Worm (Caenorhabditis elegans) whole organism, L2 larva: ENCODE measurements around the gene H14N18.4.

Experiments
- C34F6.9 ChIP-seq: fragments of 150-350 bp; optimal IDR thresholded peaks from 2 replicates; lab custom pipeline; 2014; ENCODE audit warnings: missing biosample characterization, missing genetic modification characterization
- F13H6.1 ChIP-seq: sonication (generic microtip); optimal IDR thresholded peaks from 2 replicates; lab custom pipeline; 2016; ENCODE audit warnings: missing genetic modification characterization, missing compliant biosample characterization
- R02D3.7 ChIP-seq: fragments of 150-350 bp; optimal IDR thresholded peaks from 2 replicates; lab custom pipeline; 2014; ENCODE audit warnings: missing biosample characterization, missing genetic modification characterization
- Y55F3AM.14 ChIP-seq: fragments of 200-800 bp; sonication (Bioruptor generic); optimal IDR thresholded peaks from 2 replicates; lab custom pipeline; 2018; ENCODE audit warnings: mild to moderate bottlenecking, missing genetic modification characterization, missing compliant biosample characterization
- ZK546.5 ChIP-seq: sonication (generic microtip); optimal IDR thresholded peaks from 2 replicates; lab custom pipeline; 2017; ENCODE audit warnings: missing biosample characterization, missing genetic modification characterization
- alr-1 ChIP-seq: fragments of 150-350 bp; optimal IDR thresholded peaks from 2 replicates; lab custom pipeline; 2014; ENCODE audit warnings: missing biosample characterization, missing genetic modification characterization
- aly-2 ChIP-seq: fragments of 150-350 bp; optimal IDR thresholded peaks from 2 replicates; lab custom pipeline; 2014; ENCODE audit warnings: missing biosample characterization, missing genetic modification characterization
- ama-1 ChIP-seq: fragments of 150-350 bp; optimal IDR thresholded peaks from 2 replicates; lab custom pipeline; 2018; ENCODE audit warnings: inconsistent platforms
- blmp-1 ChIP-seq: sonication (generic microtip); optimal IDR thresholded peaks from 2 replicates; lab custom pipeline; 2017; ENCODE audit warnings: missing genetic modification characterization, mild to moderate bottlenecking, missing compliant biosample characterization, antibody characterized with exemption, moderate library complexity; ENCODE audit not compliant: insufficient read depth
- ceh-82 ChIP-seq: fragments of 150-350 bp; optimal IDR thresholded peaks from 2 replicates; lab custom pipeline; 2014; ENCODE audit warnings: missing biosample characterization, missing genetic modification characterization
- crh-2 ChIP-seq: sonication (generic microtip); optimal IDR thresholded peaks from 2 replicates; lab custom pipeline; 2017; ENCODE audit warnings: missing biosample characterization, missing genetic modification characterization
- dmd-4 ChIP-seq: sonication (generic microtip); optimal IDR thresholded peaks from 2 replicates; lab custom pipeline; 2017; ENCODE audit warnings: missing biosample characterization, missing genetic modification characterization
- egl-27 ChIP-seq: sonication (generic microtip); optimal IDR thresholded peaks from 3 replicates; lab custom pipeline; 2017; ENCODE audit warnings: missing biosample characterization, missing genetic modification reagents, missing genetic modification characterization
- elt-1 ChIP-seq: fragments of 150-350 bp; optimal IDR thresholded peaks from 2 replicates; lab custom pipeline; 2014; ENCODE audit warnings: missing biosample characterization, missing genetic modification characterization
- elt-3 ChIP-seq: sonication (generic microtip); optimal IDR thresholded peaks from 2 replicates; lab custom pipeline; 2017; ENCODE audit warnings: missing biosample characterization, missing genetic modification characterization
- fos-1 ChIP-seq: fragments of 150-350 bp; optimal IDR thresholded peaks from 2 replicates; lab custom pipeline; 2014; ENCODE audit warnings: missing biosample characterization, missing genetic modification characterization
- gmeb-1 ChIP-seq: fragments of 150-350 bp; optimal IDR thresholded peaks from 2 replicates; lab custom pipeline; 2014; ENCODE audit warnings: missing biosample characterization, missing genetic modification characterization
- lin-11 ChIP-seq: fragments of 150-350 bp; sonication (generic microtip); optimal IDR thresholded peaks from 2 replicates; lab custom pipeline; 2014; ENCODE audit warnings: missing biosample characterization, missing genetic modification characterization, inconsistent platforms, mixed read lengths
- lin-13 ChIP-seq: fragments of 150-350 bp; optimal IDR thresholded peaks from 2 replicates; lab custom pipeline; 2014; ENCODE audit warnings: missing biosample characterization, missing genetic modification reagents, missing genetic modification characterization
- lin-39 ChIP-seq: fragments of 150-350 bp; optimal IDR thresholded peaks from 2 replicates; lab custom pipeline; 2014; ENCODE audit warnings: missing biosample characterization, missing genetic modification reagents, missing genetic modification characterization
- lsy-2 ChIP-seq, 2 experiments: fragments of 150-350 bp in 1 of 2; sonication (generic microtip) in 1 of 2; optimal IDR thresholded peaks; 2 replicates each; lab custom pipeline; 2014 to 2017; ENCODE audit warnings: missing biosample characterization in 2 of 2, missing genetic modification characterization in 2 of 2
- mbf-1 ChIP-seq: sonication (generic microtip); optimal IDR thresholded peaks from 2 replicates; lab custom pipeline; 2017; ENCODE audit warnings: missing biosample characterization, missing genetic modification characterization
- mdl-1 ChIP-seq, 2 experiments: fragments of 150-350 bp in 1 of 2; sonication (generic microtip) in 1 of 2; optimal IDR thresholded peaks; 2 replicates each; lab custom pipeline; 2017; ENCODE audit warnings: missing biosample characterization in 2 of 2, missing genetic modification characterization in 2 of 2
- nhr-11 ChIP-seq: fragments of 150-350 bp; optimal IDR thresholded peaks from 2 replicates; lab custom pipeline; 2014; ENCODE audit warnings: missing biosample characterization, missing genetic modification characterization
- nhr-12 ChIP-seq: fragments of 150-350 bp; optimal IDR thresholded peaks from 2 replicates; lab custom pipeline; 2014; ENCODE audit warnings: missing biosample characterization, missing genetic modification characterization
- nhr-129 ChIP-seq: fragments of 150-350 bp; optimal IDR thresholded peaks from 2 replicates; lab custom pipeline; 2014; ENCODE audit warnings: missing biosample characterization, missing genetic modification characterization
- nhr-21 ChIP-seq: fragments of 150-350 bp; optimal IDR thresholded peaks from 2 replicates; lab custom pipeline; 2014; ENCODE audit warnings: missing biosample characterization, missing genetic modification characterization
- nhr-23 ChIP-seq: fragments of 150-350 bp; optimal IDR thresholded peaks from 2 replicates; lab custom pipeline; 2014; ENCODE audit warnings: missing biosample characterization, missing genetic modification reagents, missing genetic modification characterization
- nhr-237 ChIP-seq: fragments of 150-350 bp; optimal IDR thresholded peaks from 2 replicates; lab custom pipeline; 2014; ENCODE audit warnings: missing biosample characterization, missing genetic modification characterization
- nhr-25 ChIP-seq: fragments of 150-350 bp; sonication (generic microtip); optimal IDR thresholded peaks from 3 replicates; lab custom pipeline; 2014; ENCODE audit warnings: missing biosample characterization, missing genetic modification characterization
- nhr-6 ChIP-seq: fragments of 150-350 bp; optimal IDR thresholded peaks from 2 replicates; lab custom pipeline; 2014; ENCODE audit warnings: missing biosample characterization, missing genetic modification characterization
- sem-4 ChIP-seq: fragments of 150-350 bp; optimal IDR thresholded peaks from 2 replicates; lab custom pipeline; 2014; ENCODE audit warnings: missing biosample characterization, missing genetic modification reagents, missing genetic modification characterization
- skn-1 ChIP-seq: sonication (generic microtip); optimal IDR thresholded peaks from 2 replicates; lab custom pipeline; 2017; ENCODE audit warnings: missing biosample characterization, missing genetic modification characterization
- sma-3 ChIP-seq: sonication (generic microtip); optimal IDR thresholded peaks from 2 replicates; lab custom pipeline; 2016; ENCODE audit warnings: missing genetic modification reagents, missing genetic modification characterization, missing compliant biosample characterization
- sma-9 ChIP-seq, 2 experiments: fragments of 150-350 bp in 1 of 2; sonication (generic microtip) in 1 of 2; optimal IDR thresholded peaks; 2 replicates each; lab custom pipeline; 2014 to 2016; ENCODE audit warnings: missing genetic modification characterization in 2 of 2, mild to moderate bottlenecking in 1 of 2, missing biosample characterization in 1 of 2, missing compliant biosample characterization in 1 of 2, missing genetic modification reagents in 1 of 2, moderate library complexity in 1 of 2
- unc-39 ChIP-seq: fragments of 150-350 bp; optimal IDR thresholded peaks from 2 replicates; lab custom pipeline; 2014; ENCODE audit warnings: missing biosample characterization, missing genetic modification characterization
- unc-62 ChIP-seq: fragments of 150-350 bp; optimal IDR thresholded peaks from 2 replicates; lab custom pipeline; 2014; ENCODE audit warnings: missing biosample characterization, missing genetic modification reagents, missing genetic modification characterization
- zag-1 ChIP-seq: fragments of 150-350 bp; optimal IDR thresholded peaks from 2 replicates; lab custom pipeline; 2014; ENCODE audit warnings: missing biosample characterization, missing genetic modification characterization
- ztf-1 ChIP-seq: fragments of 200-800 bp; sonication (Bioruptor generic); conservative IDR thresholded peaks from 2 replicates; pipeline ENCODE4 v1.3.6; 2022; ENCODE audit warnings: missing genetic modification characterization, missing compliant biosample characterization
- ztf-4 ChIP-seq: fragments of 150-350 bp; optimal IDR thresholded peaks from 2 replicates; lab custom pipeline; 2014; ENCODE audit warnings: missing biosample characterization, missing genetic modification characterization

The H14N18.4 gene

DNA sequence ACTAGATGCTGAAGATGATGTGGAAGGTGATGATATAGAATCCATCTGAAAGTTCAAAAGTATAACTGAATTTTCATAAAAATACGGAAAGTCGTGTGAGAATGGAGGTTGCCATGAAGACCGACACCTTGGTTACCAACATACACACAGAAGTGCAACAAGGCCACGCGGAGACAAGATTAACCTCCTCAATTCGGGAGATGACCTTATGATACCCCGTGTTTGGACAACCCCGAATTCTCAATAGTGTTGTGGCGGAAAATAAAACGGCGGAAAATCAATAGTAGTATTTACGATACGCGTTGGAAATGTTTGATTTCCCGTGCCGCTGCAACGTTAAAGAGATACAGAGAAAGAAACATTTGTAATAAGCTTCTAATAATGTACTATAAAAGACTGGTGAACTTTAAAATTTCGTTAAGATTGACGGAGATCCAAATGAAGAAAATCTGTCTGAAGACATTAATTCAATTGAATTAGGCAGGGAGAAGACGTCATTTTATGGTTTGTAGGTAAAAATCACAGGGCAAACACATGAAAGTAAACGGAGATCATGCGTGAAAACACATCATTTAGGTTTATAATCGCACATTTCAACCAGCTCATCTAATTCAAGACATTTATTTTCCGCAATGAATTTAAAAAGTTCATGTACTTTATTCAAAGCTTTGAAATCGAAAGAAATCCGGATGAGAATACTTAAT, 35.4 kb upstream of the H14N18.4 start, which contains the start of gene nhr-44:
Gene nhr-44, minus strand, starts transcription at position 51 of the 704 bp plus-strand sequence.
- no peak for TF ChIP-seq sma-3
- TF ChIP-seq nhr-23 (tag; lab: Kevin White, UChicago) = no peak
- TF ChIP-seq sma-9 (GFP tag; optimal IDR thresholded peaks at IDR 0.05; lab: Kevin White, UChicago) = peak; percentile 15
- no peak for TF ChIP-seq sma-9 (tag; optimal IDR thresholded peaks at IDR 0.05; lab: Kevin White, UChicago)
- TF ChIP-seq nhr-25 = peak; percentile 43
- TF ChIP-seq nhr-129 (tag; lab: Kevin White, UChicago) = peak; percentile 23
- TF ChIP-seq R02D3.7 (tag; lab: Kevin White, UChicago) = no peak
- no peak for TF ChIP-seq lin-39 (tag; lab: Kevin White, UChicago)
- TF ChIP-seq mdl-1 (tag; optimal IDR thresholded peaks at IDR 0.05; lab: Kevin White, UChicago) = no peak
- no peak for TF ChIP-seq elt-1 (tag; lab: Kevin White, UChicago)
- TF ChIP-seq lsy-2 (tag; optimal IDR thresholded peaks at IDR 0.05; lab: Kevin White, UChicago) = peak in 1 of 2 experiments; percentile 4
- TF ChIP-seq ZK546.5 = no peak
- TF ChIP-seq alr-1 (tag; lab: Kevin White, UChicago) = no peak
- TF ChIP-seq fos-1 (tag; lab: Kevin White, UChicago) = peak; percentile 14
- TF ChIP-seq gmeb-1 (tag; lab: Kevin White, UChicago) = no peak
- no peak for TF ChIP-seq nhr-11 (tag; lab: Kevin White, UChicago)
- no peak for TF ChIP-seq F13H6.1 (tag; lab: Kevin White, UChicago)

DNA sequence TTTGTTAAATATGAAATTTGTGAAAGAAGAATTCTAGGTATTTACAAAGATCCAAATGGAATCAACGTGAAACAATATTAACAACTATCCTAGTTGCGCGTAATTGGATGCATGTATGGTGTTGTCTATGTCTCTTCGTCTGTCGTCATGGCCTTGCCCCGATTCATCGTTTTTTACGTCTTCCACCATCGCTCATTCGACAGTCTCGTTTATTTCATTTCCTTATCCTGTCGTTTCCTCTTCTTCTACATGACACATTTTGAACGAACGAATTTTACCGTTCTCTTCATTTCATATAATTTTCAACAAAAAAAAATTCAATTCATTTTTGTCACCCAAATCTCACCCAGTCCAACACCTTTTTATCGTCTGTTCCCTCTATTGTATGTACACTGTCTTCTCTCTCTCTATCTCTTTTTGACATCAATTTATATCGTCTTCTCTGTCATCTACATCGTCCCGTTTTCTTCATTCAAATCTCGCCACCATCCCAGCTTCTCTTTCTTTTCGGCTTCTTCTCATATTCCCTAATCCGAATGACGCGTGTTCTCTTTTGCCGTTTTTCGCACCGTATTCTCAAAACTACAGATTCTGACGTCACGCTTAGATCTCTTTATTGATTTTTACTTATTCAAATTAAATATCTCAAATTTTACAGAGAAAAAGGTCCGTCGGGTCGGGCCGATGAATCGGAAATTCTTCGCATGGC, 27.8 kb upstream of the H14N18.4 start, which contains the start of gene ttc-17:
Gene ttc-17, plus strand, starts transcription at position 659 of the 709 bp plus-strand sequence.
- TF ChIP-seq nhr-11 (tag; lab: Kevin White, UChicago) = no peak
- no peak for TF ChIP-seq sma-3
- no peak for TF ChIP-seq lsy-2 (tag; optimal IDR thresholded peaks at IDR 0.05; lab: Kevin White, UChicago)
- TF ChIP-seq sem-4 (tag; lab: Kevin White, UChicago) = no peak
- TF ChIP-seq skn-1 (tag; lab: Kevin White, UChicago) = no peak
- TF ChIP-seq ceh-82 (tag; lab: Kevin White, UChicago) = no peak
- TF ChIP-seq ztf-4 (tag; lab: Kevin White, UChicago) = no peak
- no peak for TF ChIP-seq C34F6.9 (tag; lab: Kevin White, UChicago)
- TF ChIP-seq mdl-1 (tag; optimal IDR thresholded peaks at IDR 0.05; lab: Kevin White, UChicago) = no peak
- TF ChIP-seq ztf-1 = no peak
- no peak for TF ChIP-seq nhr-21 (tag; lab: Kevin White, UChicago)
- TF ChIP-seq R02D3.7 (tag; lab: Kevin White, UChicago) = no peak
- no peak for TF ChIP-seq nhr-129 (tag; lab: Kevin White, UChicago)
- no peak for TF ChIP-seq ama-1 (lab: Kevin White, UChicago)
- TF ChIP-seq, all 48 proteins: peak for 0

DNA sequence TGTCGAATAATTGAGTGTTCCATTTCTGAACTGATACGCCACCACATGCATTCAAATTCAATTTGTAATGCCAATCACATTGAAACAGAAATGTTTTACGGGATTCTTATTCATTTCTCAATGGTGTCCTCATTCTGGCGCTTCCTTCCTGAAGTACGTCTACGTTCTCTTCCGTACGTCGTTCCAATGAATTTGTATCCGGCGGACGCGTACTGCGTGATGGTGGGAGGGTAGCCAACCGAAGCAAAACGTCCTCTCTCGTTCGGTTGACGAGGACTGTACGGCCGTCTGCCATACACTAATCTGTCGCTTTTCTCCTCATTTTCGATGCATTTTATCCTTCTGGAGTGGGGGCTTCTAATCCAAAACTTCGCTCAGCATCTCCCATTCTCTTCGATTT, 21.1 kb upstream of the H14N18.4 start:
- TF ChIP-seq elt-3 = no peak
- no peak for TF ChIP-seq lin-11 (tag; lab: Kevin White, UChicago)
- no peak for TF ChIP-seq lin-13 (GFP tag; lab: Kevin White, UChicago)
- no peak for TF ChIP-seq sma-3
- TF ChIP-seq nhr-23 (tag; lab: Kevin White, UChicago) = no peak
- no peak for TF ChIP-seq ZK546.5
- TF ChIP-seq crh-2 (tag; lab: Kevin White, UChicago) = no peak
- no peak for TF ChIP-seq C34F6.9 (tag; lab: Kevin White, UChicago)
- no peak for TF ChIP-seq lsy-2 (tag; optimal IDR thresholded peaks at IDR 0.05; lab: Kevin White, UChicago)
- no peak for TF ChIP-seq mbf-1 (tag; lab: Kevin White, UChicago)
- TF ChIP-seq aly-2 (tag; lab: Kevin White, UChicago) = no peak
- TF ChIP-seq fos-1 (tag; lab: Kevin White, UChicago) = no peak
- TF ChIP-seq F13H6.1 (tag; lab: Kevin White, UChicago) = no peak

DNA sequence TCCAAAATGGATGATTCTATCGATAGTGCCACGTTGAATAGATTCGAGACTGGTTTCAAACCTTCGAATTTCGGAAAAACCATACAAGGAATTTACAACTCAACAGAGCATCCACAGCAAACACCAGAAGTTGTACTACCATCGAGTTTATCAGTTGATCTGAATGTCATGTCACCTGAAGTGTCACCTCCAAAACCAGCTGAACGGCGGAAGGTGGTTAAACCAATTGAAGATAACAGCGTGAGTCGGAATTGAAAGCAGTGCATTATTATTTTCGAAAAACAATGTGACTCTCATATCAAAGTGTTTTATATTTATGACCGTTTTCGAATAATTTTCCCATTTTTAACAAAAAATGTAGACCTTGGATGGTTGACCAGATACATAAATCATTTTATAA, 20.2 kb upstream of the H14N18.4 start:
- TF ChIP-seq mdl-1 (tag; optimal IDR thresholded peaks at IDR 0.05; lab: Kevin White, UChicago) (no peak), zag-1 (tag; lab: Kevin White, UChicago) (no peak), nhr-6 (no peak), nhr-237 (tag; lab: Kevin White, UChicago) (no peak), Y55F3AM.14 (no peak), sem-4 (tag; lab: Kevin White, UChicago) (no peak), skn-1 (tag; lab: Kevin White, UChicago) (no peak), blmp-1 (no peak), aly-2 (tag; lab: Kevin White, UChicago) (no peak), dmd-4 (no peak), unc-62 (GFP tag; lab: Kevin White, UChicago) (no peak), sma-9 (GFP tag; optimal IDR thresholded peaks at IDR 0.05; lab: Kevin White, UChicago) (no peak), sma-9 (tag; optimal IDR thresholded peaks at IDR 0.05; lab: Kevin White, UChicago) (no peak), ama-1 (lab: Kevin White, UChicago) (no peak), elt-1 (tag; lab: Kevin White, UChicago) (no peak), lsy-2 (tag; optimal IDR thresholded peaks at IDR 0.05; lab: Kevin White, UChicago) (no peak), egl-27 (tag; lab: Kevin White, UChicago) (no peak), unc-39 (tag; lab: Kevin White, UChicago) (no peak), nhr-12 (tag; lab: Kevin White, UChicago) (no peak), nhr-11 (tag; lab: Kevin White, UChicago) (no peak)
